Fruit fly (Drosophila melanogaster) whole organism, embryonic: ENCODE data around the gene Gad1.

Experiments
- CG10321 ChIP-seq: fragments of 200-800 bp; sonication (Bioruptor generic); IDR thresholded peaks from 2 replicates; pipeline ENCODE4 v1.3.6; 2022; ENCODE audit warnings: missing biosample characterization, missing genetic modification characterization
- CG11247 ChIP-seq: fragments of 200-800 bp; sonication (Bioruptor generic); IDR thresholded peaks from 2 replicates; pipeline ENCODE4 v1.3.6; 2022; ENCODE audit warnings: missing biosample characterization, missing genetic modification characterization
- CG11504 ChIP-seq: fragments of 200-800 bp; sonication (Bioruptor generic); optimal IDR thresholded peaks from 3 replicates; lab custom pipeline; 2019; ENCODE audit warnings: missing biosample characterization, mild to moderate bottlenecking, missing genetic modification characterization, moderate library complexity
- CG12071 ChIP-seq: fragments of 200-800 bp; sonication (Bioruptor generic); optimal IDR thresholded peaks from 3 replicates; lab custom pipeline; 2018; ENCODE audit warnings: missing biosample characterization, mild to moderate bottlenecking, missing genetic modification characterization
- CG1233 ChIP-seq: fragments of 200-800 bp; sonication (Bioruptor generic); optimal IDR thresholded peaks from 4 replicates; lab custom pipeline; 2018; ENCODE audit warnings: missing biosample characterization, mild to moderate bottlenecking, missing genetic modification characterization
- CG13296 ChIP-seq: fragments of 200-800 bp; sonication (Bioruptor generic); optimal IDR thresholded peaks from 3 replicates; lab custom pipeline; 2018; ENCODE audit warnings: missing biosample characterization, mild to moderate bottlenecking, missing genetic modification characterization
- CG15269 ChIP-seq: fragments of 200-800 bp; sonication (Bioruptor generic); optimal IDR thresholded peaks from 2 replicates; lab custom pipeline; 2018; ENCODE audit warnings: missing biosample characterization, mild to moderate bottlenecking, missing genetic modification characterization, moderate library complexity
- CG1603 ChIP-seq: fragments of 200-800 bp; sonication (Bioruptor generic); optimal IDR thresholded peaks from 2 replicates; lab custom pipeline; 2019; ENCODE audit warnings: missing biosample characterization, mild to moderate bottlenecking, missing genetic modification characterization, moderate library complexity
- CG16779 ChIP-seq: fragments of 200-800 bp; sonication (Bioruptor generic); IDR thresholded peaks from 2 replicates; pipeline ENCODE4 v1.3.6; 2022; ENCODE audit warnings: missing biosample characterization, missing genetic modification characterization
- CG17359 ChIP-seq: fragments of 200-800 bp; sonication (Bioruptor generic); optimal IDR thresholded peaks from 3 replicates; lab custom pipeline; 2018; ENCODE audit warnings: missing biosample characterization, mild to moderate bottlenecking, missing genetic modification characterization, moderate library complexity
- CG17361 ChIP-seq: fragments of 200-800 bp; sonication (Bioruptor generic); IDR thresholded peaks from 3 replicates; pipeline ENCODE4 v1.3.6; 2022; ENCODE audit warnings: missing biosample characterization, missing genetic modification characterization
- CG18764 ChIP-seq: fragments of 200-800 bp; sonication (Bioruptor generic); optimal IDR thresholded peaks from 3 replicates; lab custom pipeline; 2016; ENCODE audit warnings: missing biosample characterization, missing genetic modification characterization
- CG32772 ChIP-seq: fragments of 200-800 bp; sonication (Bioruptor generic); IDR thresholded peaks from 2 replicates; pipeline ENCODE4 v1.3.6; 2022; ENCODE audit warnings: missing biosample characterization, missing genetic modification characterization
- CG4854 ChIP-seq: fragments of 200-800 bp; sonication (Bioruptor generic); optimal IDR thresholded peaks from 2 replicates; lab custom pipeline; 2016; ENCODE audit warnings: missing biosample characterization, missing genetic modification characterization, inconsistent platforms
- CG6813 ChIP-seq: fragments of 200-800 bp; sonication (Bioruptor generic); optimal IDR thresholded peaks from 2 replicates; lab custom pipeline; 2017; ENCODE audit warnings: missing biosample characterization, missing genetic modification characterization, mild to moderate bottlenecking, moderate library complexity, missing genetic modification reagents
- CG7987 ChIP-seq: fragments of 200-800 bp; sonication (Bioruptor generic); optimal IDR thresholded peaks from 2 replicates; lab custom pipeline; 2018; ENCODE audit warnings: missing biosample characterization, mild to moderate bottlenecking, missing genetic modification characterization, moderate library complexity
- CG8290 ChIP-seq, 3 experiments: fragments of 200-800 bp; sonication (Bioruptor generic); optimal IDR thresholded peaks; 2 replicates each; lab custom pipeline; 2016 to 2019; ENCODE audit warnings: missing biosample characterization in 3 of 3, missing genetic modification characterization in 3 of 3, mild to moderate bottlenecking in 2 of 3, moderate library complexity in 1 of 3
- D ChIP-seq, 2 experiments: fragments of 200-800 bp in 1 of 2; fragments of >200 bp in 1 of 2; sonication (Bioruptor generic) in 1 of 2; optimal IDR thresholded peaks; 2 replicates in 1 of 2; 3 replicates in 1 of 2; lab custom pipeline; 2017; ENCODE audit warnings: mild to moderate bottlenecking in 1 of 2, missing biosample characterization in 1 of 2, missing genetic modification characterization in 1 of 2, missing genetic modification reagents in 1 of 2
- D19A ChIP-seq: fragments of 200-800 bp; optimal IDR thresholded peaks from 3 replicates; lab custom pipeline; 2019; ENCODE audit warnings: missing biosample characterization, mild to moderate bottlenecking, missing genetic modification characterization, moderate library complexity
- Dp ChIP-seq: fragments of 200-800 bp; sonication (Bioruptor generic); optimal IDR thresholded peaks from 2 replicates; lab custom pipeline; 2018; ENCODE audit warnings: missing biosample characterization, mild to moderate bottlenecking, missing genetic modification characterization, moderate library complexity
- Ets65A ChIP-seq: fragments of 200-800 bp; sonication (Bioruptor generic); peaks from one replicate; lab custom pipeline; 2016; ENCODE audit warnings: missing biosample characterization, missing genetic modification characterization
- Hey ChIP-seq: fragments of 200-800 bp; sonication (Bioruptor generic); optimal IDR thresholded peaks from 3 replicates; lab custom pipeline; 2018; ENCODE audit warnings: missing biosample characterization, mild to moderate bottlenecking, missing genetic modification characterization
- Hmr ChIP-seq: fragments of 200-800 bp; sonication (Bioruptor generic); optimal IDR thresholded peaks from 3 replicates; lab custom pipeline; 2017; ENCODE audit warnings: mild to moderate bottlenecking, missing biosample characterization, missing genetic modification reagents, missing genetic modification characterization
- Hr3 ChIP-seq: fragments of 200-800 bp; sonication (Bioruptor generic); optimal IDR thresholded peaks from 3 replicates; lab custom pipeline; 2016; ENCODE audit warnings: missing biosample characterization, missing genetic modification characterization
- Hr39 ChIP-seq: fragments of >200 bp; optimal IDR thresholded peaks from 2 replicates; lab custom pipeline; 2017
- Lhr ChIP-seq: fragments of 200-800 bp; sonication (Bioruptor generic); optimal IDR thresholded peaks from 3 replicates; lab custom pipeline; 2017; ENCODE audit warnings: mild to moderate bottlenecking, missing biosample characterization, missing genetic modification reagents, missing genetic modification characterization
- NfI ChIP-seq: fragments of 200-800 bp; sonication (Bioruptor generic); optimal IDR thresholded peaks from 3 replicates; lab custom pipeline; 2018; ENCODE audit warnings: missing biosample characterization, mild to moderate bottlenecking, missing genetic modification characterization, moderate library complexity
- Spps ChIP-seq: fragments of 200-800 bp; sonication (Bioruptor generic); optimal IDR thresholded peaks from 2 replicates; lab custom pipeline; 2018; ENCODE audit warnings: missing biosample characterization, mild to moderate bottlenecking, missing genetic modification characterization
- Stat92E ChIP-seq, 3 experiments: fragments of >200 bp in 2 of 3; fragments of 200-800 bp in 1 of 3; sonication (Bioruptor generic) in 1 of 3; optimal IDR thresholded peaks; 2 replicates each; lab custom pipeline; 2017 to 2019; ENCODE audit warnings: missing biosample characterization in 3 of 3, missing genetic modification characterization in 3 of 3, mild to moderate bottlenecking in 1 of 3, moderate library complexity in 1 of 3
- bab2 ChIP-seq: fragments of 200-800 bp; sonication (Bioruptor generic); optimal IDR thresholded peaks from 2 replicates; lab custom pipeline; 2016; ENCODE audit warnings: missing biosample characterization, missing genetic modification characterization
- cad ChIP-seq: fragments of >200 bp; optimal IDR thresholded peaks from 2 replicates; lab custom pipeline; 2017; ENCODE audit warnings: missing biosample characterization, missing genetic modification characterization
- chm ChIP-seq: fragments of 200-800 bp; sonication (Bioruptor generic); IDR thresholded peaks from 2 replicates; pipeline ENCODE4 v1.3.6; 2022; ENCODE audit warnings: missing biosample characterization, missing genetic modification characterization
- corto ChIP-seq: fragments of 200-800 bp; sonication (Bioruptor generic); optimal IDR thresholded peaks from 2 replicates; lab custom pipeline; 2016; ENCODE audit warnings: missing biosample characterization, mild to moderate bottlenecking, missing genetic modification characterization, moderate library complexity
- ftz-f1 ChIP-seq: fragments of 200-800 bp; sonication (Bioruptor generic); optimal IDR thresholded peaks from 2 replicates; lab custom pipeline; 2016; ENCODE audit warnings: missing biosample characterization, missing genetic modification characterization
- gce ChIP-seq: fragments of 200-800 bp; sonication (Bioruptor generic); IDR thresholded peaks from 3 replicates; pipeline ENCODE4 v1.3.6; 2022; ENCODE audit warnings: missing biosample characterization, missing genetic modification characterization
- gcm ChIP-seq: fragments of 200-800 bp; sonication (Bioruptor generic); optimal IDR thresholded peaks from 2 replicates; lab custom pipeline; 2019; ENCODE audit warnings: missing biosample characterization, mild to moderate bottlenecking, missing genetic modification characterization, moderate library complexity
- gem ChIP-seq: fragments of 200-800 bp; sonication (Bioruptor generic); optimal IDR thresholded peaks from 2 replicates; lab custom pipeline; 2019; ENCODE audit warnings: missing biosample characterization, mild to moderate bottlenecking, missing genetic modification characterization, moderate library complexity
- hbn ChIP-seq: fragments of 200-800 bp; sonication (Bioruptor generic); IDR thresholded peaks from 2 replicates; pipeline ENCODE4 v1.3.6; 2022; ENCODE audit warnings: missing biosample characterization, missing genetic modification characterization; ENCODE audit not compliant: partially characterized antibody
- hkb ChIP-seq, 2 experiments: fragments of 200-800 bp in 1 of 2; fragments of >200 bp in 1 of 2; sonication (Bioruptor generic) in 1 of 2; IDR thresholded peaks in 1 of 2; optimal IDR thresholded peaks in 1 of 2; 2 replicates each; pipeline versions ENCODE4 v1.3.6 to Lab custom; 2017 to 2022; ENCODE audit warnings: missing biosample characterization in 1 of 2, missing genetic modification characterization in 1 of 2
- jumu ChIP-seq: fragments of 200-800 bp; sonication (Bioruptor generic); optimal IDR thresholded peaks from 3 replicates; lab custom pipeline; 2016; ENCODE audit warnings: missing biosample characterization, missing genetic modification characterization
- lbe ChIP-seq: fragments of 200-800 bp; sonication (Bioruptor generic); optimal IDR thresholded peaks from 2 replicates; lab custom pipeline; 2016; ENCODE audit warnings: missing biosample characterization, mild to moderate bottlenecking, missing genetic modification characterization
- oc ChIP-seq: fragments of 200-800 bp; sonication (Bioruptor generic); optimal IDR thresholded peaks from 2 replicates; lab custom pipeline; 2018; ENCODE audit warnings: missing biosample characterization, mild to moderate bottlenecking, missing genetic modification characterization, moderate library complexity
- phol ChIP-seq: fragments of 200-800 bp; sonication (Bioruptor generic); optimal IDR thresholded peaks from 3 replicates; lab custom pipeline; 2018; ENCODE audit warnings: missing biosample characterization, mild to moderate bottlenecking, missing genetic modification characterization, moderate library complexity
- ranshi ChIP-seq: fragments of 200-800 bp; sonication (Bioruptor generic); IDR thresholded peaks from 2 replicates; pipeline ENCODE4 v1.3.6; 2022; ENCODE audit warnings: missing biosample characterization, missing genetic modification characterization
- sens ChIP-seq: fragments of 200-800 bp; sonication (Bioruptor generic); peaks from one replicate; lab custom pipeline; 2016; ENCODE audit warnings: missing biosample characterization, missing genetic modification characterization
- sim ChIP-seq: fragments of 200-800 bp; sonication (Bioruptor generic); IDR thresholded peaks from 2 replicates; pipeline ENCODE4 v1.3.6; 2022; ENCODE audit warnings: missing biosample characterization, missing genetic modification characterization
- sr ChIP-seq: fragments of 200-800 bp; sonication (Bioruptor generic); IDR thresholded peaks from 3 replicates; pipeline ENCODE4 v1.3.6; 2022; ENCODE audit warnings: missing biosample characterization, missing genetic modification characterization
- stwl ChIP-seq: fragments of 200-800 bp; sonication (Bioruptor generic); optimal IDR thresholded peaks from 3 replicates; lab custom pipeline; 2018; ENCODE audit warnings: missing biosample characterization, mild to moderate bottlenecking, missing genetic modification characterization, moderate library complexity
- zen2 ChIP-seq: fragments of 200-800 bp; sonication (Bioruptor generic); IDR thresholded peaks from 3 replicates; pipeline ENCODE4 v1.3.6; 2022; ENCODE audit warnings: missing biosample characterization, missing genetic modification characterization; ENCODE audit not compliant: partially characterized antibody

The Gad1 gene

dm6 chr3L:4071561-4072049, 16.9 kb downstream of the Gad1 start, which contains the start of gene wit (continued):
- TF ChIP-seq CG11247 (GFP tag; lab: Robert Waterston, UW) (no peak), phol (tag; lab: Kevin White, UChicago) (no peak), hbn (GFP tag; lab: Robert Waterston, UW) (peak; percentile 44), CG4854 (GFP tag; lab: Kevin White, UChicago) (peak; percentile 5), CG17361 (no peak), CG11504 (tag; lab: Kevin White, UChicago) (no peak), chm (GFP tag; lab: Robert Waterston, UW) (peak; percentile 83), CG1233 (no peak), Stat92E (GFP tag; optimal IDR thresholded peaks at IDR 0.05; lab: Kevin White, UChicago) (no peak), ranshi (peak; percentile 11; the same call in 1 of the 2 replicates), lbe (GFP tag; lab: Kevin White, UChicago) (peak; percentile 83), CG7987 (GFP tag; lab: Kevin White, UChicago) (peak; percentile 52), bab2 (GFP tag; lab: Kevin White, UChicago) (no peak), CG32772 (GFP tag; lab: Robert Waterston, UW) (no peak), Lhr (GFP tag; lab: Kevin White, UChicago) (no peak), oc (tag; lab: Kevin White, UChicago) (no peak), sim (GFP tag; lab: Robert Waterston, UW) (no peak), CG10321 (no peak), hkb (optimal IDR thresholded peaks at IDR 0.05; lab: Kevin White, UChicago) (no peak), hkb (GFP tag; IDR thresholded peaks at IDR 0.05; lab: Robert Waterston, UW) (peak; percentile 49; the same call in 1 of the 2 replicates), CG8290 (GFP tag; optimal IDR thresholded peaks at IDR 0.05; lab: Kevin White, UChicago) (no peak), CG8290 (tag; optimal IDR thresholded peaks at IDR 0.05; lab: Kevin White, UChicago) (peak in 1 of 2 experiments; percentile 73), CG13296 (GFP tag; lab: Kevin White, UChicago) (peak; percentile 46), CG17359 (tag; lab: Kevin White, UChicago) (peak; percentile 16), NfI (peak; percentile 21), sens (peak; percentile 65), Spps (tag; lab: Kevin White, UChicago) (no peak), zen2 (peak; percentile 88; the same call in 2 of the 3 replicates), gce (GFP tag; lab: Robert Waterston, UW) (peak; percentile 21; the same call in 1 of the 3 replicates), CG12071 (GFP tag; lab: Kevin White, UChicago) (peak; percentile 47), sr (GFP tag; lab: Robert Waterston, UW) (peak; percentile 73; the same call in 2 of the 3 replicates), Hmr (GFP tag; lab: Kevin White, UChicago) (peak; percentile 50), ftz-f1 (GFP tag; lab: Kevin White, UChicago) (peak; percentile 6), CG1603 (tag; lab: Kevin White, UChicago) (no peak), D19A (tag; lab: Kevin White, UChicago) (no peak), Hr39 (lab: Kevin White, UChicago) (no peak), Hey (tag; lab: Kevin White, UChicago) (no peak), gem (peak; percentile 18), corto (GFP tag; lab: Kevin White, UChicago) (peak; percentile 38), Hr3 (GFP tag; lab: Kevin White, UChicago) (no peak), jumu (GFP tag; lab: Kevin White, UChicago) (no peak), stwl (no peak), Ets65A (GFP tag; lab: Kevin White, UChicago) (peak; percentile 80), D (optimal IDR thresholded peaks at IDR 0.05; lab: Kevin White, UChicago) (no peak), D (GFP tag; optimal IDR thresholded peaks at IDR 0.05; lab: Kevin White, UChicago) (no peak), CG18764 (GFP tag; lab: Kevin White, UChicago) (no peak), gcm (GFP tag; lab: Kevin White, UChicago) (no peak), CG6813 (GFP tag; lab: Kevin White, UChicago) (peak; percentile 43), CG16779 (GFP tag; lab: Robert Waterston, UW) (no peak), CG15269 (tag; lab: Kevin White, UChicago) (peak; percentile 24), cad (GFP tag; lab: Kevin White, UChicago) (no peak), Dp (GFP tag; lab: Kevin White, UChicago) (peak; percentile 6)
